Worm (Caenorhabditis elegans) whole organism, mixed stage, embryonic: ENCODE measurements around the gene apc-17.
"Not testable (repeated sequence)": the region's sequence is repeated elsewhere in the genome, so short reads cannot be mapped to it uniquely, and the experiment has no call there.

Source experiments
- M03D4.4 ChIP-seq: sonication (generic microtip); optimal IDR thresholded peaks from 2 replicates; lab custom pipeline; 2017; ENCODE audit warnings: mild to moderate bottlenecking, missing genetic modification characterization, missing compliant biosample characterization
- blmp-1 ChIP-seq: fragments of 150-350 bp; optimal IDR thresholded peaks from 2 replicates; lab custom pipeline; 2014; ENCODE audit warnings: missing biosample characterization, missing genetic modification characterization
- ceh-39 ChIP-seq: fragments of 150-350 bp; optimal IDR thresholded peaks from 2 replicates; lab custom pipeline; 2014; ENCODE audit warnings: missing biosample characterization, missing genetic modification characterization
- ceh-83 ChIP-seq: fragments of 200-800 bp; sonication (Bioruptor generic); optimal IDR thresholded peaks from 2 replicates; lab custom pipeline; 2018; ENCODE audit warnings: mild to moderate bottlenecking, missing genetic modification characterization, missing compliant biosample characterization
- ces-1 ChIP-seq: fragments of 150-350 bp; optimal IDR thresholded peaks from 2 replicates; lab custom pipeline; 2014; ENCODE audit warnings: missing biosample characterization, missing genetic modification reagents, missing genetic modification characterization
- cnd-1 ChIP-seq: fragments of 200-800 bp; sonication (Bioruptor generic); optimal IDR thresholded peaks from 2 replicates; lab custom pipeline; 2018; ENCODE audit warnings: mild to moderate bottlenecking, missing genetic modification characterization, missing compliant biosample characterization
- drap-1 ChIP-seq: fragments of 200-800 bp; sonication (Bioruptor generic); optimal IDR thresholded peaks from 3 replicates; lab custom pipeline; 2018; ENCODE audit warnings: mild to moderate bottlenecking, missing genetic modification characterization, missing compliant biosample characterization
- elt-1 ChIP-seq: sonication (generic microtip); optimal IDR thresholded peaks from 2 replicates; lab custom pipeline; 2017; ENCODE audit warnings: missing genetic modification characterization, mild to moderate bottlenecking, missing compliant biosample characterization, antibody characterized with exemption, moderate library complexity, borderline replicate concordance; ENCODE audit not compliant: insufficient read depth
- elt-3 ChIP-seq: fragments of 150-350 bp; optimal IDR thresholded peaks from 2 replicates; lab custom pipeline; 2014; ENCODE audit warnings: missing biosample characterization, missing genetic modification characterization
- flh-1 ChIP-seq: fragments of 200-800 bp; sonication (Bioruptor generic); optimal IDR thresholded peaks from 2 replicates; lab custom pipeline; 2018; ENCODE audit warnings: mild to moderate bottlenecking, missing genetic modification characterization, moderate library complexity, missing compliant biosample characterization
- ham-2 ChIP-seq: fragments of 200-800 bp; sonication (Bioruptor generic); optimal IDR thresholded peaks from 2 replicates; lab custom pipeline; 2018; ENCODE audit warnings: mild to moderate bottlenecking, missing genetic modification characterization, missing compliant biosample characterization
- hlh-1 ChIP-seq: fragments of 150-350 bp; optimal IDR thresholded peaks from 2 replicates; lab custom pipeline; 2014; ENCODE audit warnings: missing biosample characterization, missing genetic modification reagents, missing genetic modification characterization
- lin-13 ChIP-seq: fragments of 150-350 bp; optimal IDR thresholded peaks from 2 replicates; lab custom pipeline; 2014; ENCODE audit warnings: missing biosample characterization, missing genetic modification characterization
- lsy-2 ChIP-seq: fragments of 150-350 bp; optimal IDR thresholded peaks from 2 replicates; lab custom pipeline; 2014; ENCODE audit warnings: missing biosample characterization, missing genetic modification characterization
- mab-5 ChIP-seq: fragments of 150-350 bp; optimal IDR thresholded peaks from 2 replicates; lab custom pipeline; 2014; ENCODE audit warnings: missing biosample characterization, missing genetic modification characterization
- mep-1 ChIP-seq: fragments of 150-350 bp; optimal IDR thresholded peaks from 2 replicates; lab custom pipeline; 2017; ENCODE audit warnings: missing biosample characterization, missing genetic modification reagents, missing genetic modification characterization, inconsistent platforms
- mls-2 ChIP-seq: sonication (generic microtip); optimal IDR thresholded peaks from 2 replicates; lab custom pipeline; 2016; ENCODE audit warnings: mild to moderate bottlenecking, missing genetic modification characterization, moderate library complexity, missing compliant biosample characterization
- nhr-12 ChIP-seq: fragments of 150-350 bp; optimal IDR thresholded peaks from 2 replicates; lab custom pipeline; 2014; ENCODE audit warnings: missing biosample characterization, missing genetic modification characterization
- nhr-2 ChIP-seq: fragments of 150-350 bp; optimal IDR thresholded peaks from 2 replicates; lab custom pipeline; 2014; ENCODE audit warnings: missing biosample characterization, missing genetic modification characterization
- nhr-237 ChIP-seq: fragments of 150-350 bp; optimal IDR thresholded peaks from 2 replicates; lab custom pipeline; 2014; ENCODE audit warnings: missing biosample characterization, missing genetic modification characterization
- nhr-28 ChIP-seq: fragments of 150-350 bp; optimal IDR thresholded peaks from 2 replicates; lab custom pipeline; 2014; ENCODE audit warnings: missing biosample characterization, missing genetic modification characterization
- nhr-76 ChIP-seq: sonication (generic microtip); optimal IDR thresholded peaks from 2 replicates; lab custom pipeline; 2017; ENCODE audit warnings: missing biosample characterization, missing genetic modification characterization
- pha-4 ChIP-seq: fragments of 150-350 bp; optimal IDR thresholded peaks from 2 replicates; lab custom pipeline; 2018; ENCODE audit warnings: missing biosample characterization, missing genetic modification reagents, missing genetic modification characterization
- sem-2 ChIP-seq: fragments of 200-800 bp; sonication (Bioruptor generic); optimal IDR thresholded peaks from 2 replicates; lab custom pipeline; 2018; ENCODE audit warnings: mild to moderate bottlenecking, missing genetic modification characterization, missing compliant biosample characterization
- snpc-4 ChIP-seq: fragments of 150-350 bp; optimal IDR thresholded peaks from 2 replicates; lab custom pipeline; 2014; ENCODE audit warnings: missing biosample characterization, missing genetic modification characterization
- sptf-1 ChIP-seq: sonication (generic microtip); optimal IDR thresholded peaks from 2 replicates; lab custom pipeline; 2017; ENCODE audit warnings: mild to moderate bottlenecking, missing genetic modification characterization, moderate library complexity, missing compliant biosample characterization
- tbx-8 ChIP-seq: fragments of 200-800 bp; sonication (Bioruptor generic); optimal IDR thresholded peaks from 2 replicates; lab custom pipeline; 2018; ENCODE audit warnings: mild to moderate bottlenecking, missing genetic modification characterization, moderate library complexity, missing compliant biosample characterization
- unc-39 ChIP-seq: fragments of 150-350 bp; optimal IDR thresholded peaks from 2 replicates; lab custom pipeline; 2014; ENCODE audit warnings: missing biosample characterization, missing genetic modification characterization
- unc-62 ChIP-seq: fragments of 150-350 bp; optimal IDR thresholded peaks from 2 replicates; lab custom pipeline; 2014; ENCODE audit warnings: missing biosample characterization, missing genetic modification reagents, missing genetic modification characterization
- zip-8 ChIP-seq: fragments of 150-350 bp; optimal IDR thresholded peaks from 2 replicates; lab custom pipeline; 2014; ENCODE audit warnings: missing biosample characterization, missing genetic modification characterization
- ztf-11 ChIP-seq: fragments of 150-350 bp; optimal IDR thresholded peaks from 2 replicates; lab custom pipeline; 2014; ENCODE audit warnings: missing biosample characterization, missing genetic modification characterization

apc-17 gene

DNA sequence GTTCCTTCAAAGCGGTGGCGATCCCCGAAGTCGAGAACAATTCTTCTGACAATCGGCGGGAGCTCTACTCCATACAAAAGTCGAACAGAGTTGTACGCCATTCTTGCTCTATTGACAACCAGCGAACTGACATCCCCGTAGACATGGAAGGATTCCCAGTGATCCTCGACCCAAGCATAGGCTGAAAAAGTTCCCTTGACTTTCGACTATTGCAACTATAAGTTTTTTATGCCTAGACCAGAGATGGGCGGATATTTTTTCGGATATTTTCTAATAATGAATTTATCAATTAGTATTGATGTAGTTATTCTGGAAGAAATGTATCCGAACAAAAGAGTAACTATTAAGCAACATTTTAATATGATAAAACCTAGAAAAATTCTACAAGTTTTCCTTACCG, 13.9 kb downstream of the apc-17 start, which contains the start of gene W10C6.2:
TSS of gene W10C6.2 (minus strand) at position 101 of the 400 bp plus-strand sequence.
- TF ChIP-seq nhr-28 (tag; lab: Kevin White, UChicago); sptf-1 (tag; lab: Kevin White, UChicago); unc-62: not testable (repeated sequence)

DNA sequence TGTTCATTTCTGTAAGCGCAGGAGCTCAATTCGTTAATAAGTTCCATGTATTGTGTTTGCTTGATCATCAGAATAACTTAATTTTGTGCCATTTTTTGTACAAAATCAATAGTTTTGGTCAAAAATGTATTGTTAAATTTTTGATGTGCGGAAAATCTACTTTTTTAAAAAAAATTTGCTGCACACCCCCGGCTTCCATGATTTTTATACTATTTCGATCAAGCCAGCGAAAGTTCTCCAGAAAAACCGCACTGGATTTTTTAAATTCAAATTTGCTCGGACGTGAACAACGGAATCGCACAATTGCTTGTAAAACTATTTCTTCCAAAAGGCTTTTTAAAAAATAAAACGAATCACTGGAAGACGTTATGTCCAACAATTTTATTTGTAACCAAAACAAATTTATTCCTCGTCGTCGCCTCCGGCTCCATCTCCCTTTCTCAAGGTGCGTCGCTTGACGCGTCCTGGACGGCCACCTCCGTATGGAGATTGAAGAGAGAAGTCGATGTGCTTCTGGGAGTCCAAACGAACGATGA, 17.2 kb downstream of the apc-17 start:
- no peak for TF ChIP-seq mab-5 (tag; lab: Kevin White, UChicago)
- no peak for TF ChIP-seq tbx-8
- TF ChIP-seq nhr-12 (tag; lab: Kevin White, UChicago), result no peak
- no peak for TF ChIP-seq blmp-1
- TF ChIP-seq nhr-28 (tag; lab: Kevin White, UChicago), result no peak
- TF ChIP-seq ceh-39, result no peak
- TF ChIP-seq nhr-76 (tag; lab: Kevin White, UChicago), result no peak
- TF ChIP-seq ham-2 (GFP tag; lab: Kevin White, UChicago), result no peak
- TF ChIP-seq zip-8, result no peak
- TF ChIP-seq sem-2 (GFP tag; lab: Kevin White, UChicago), result no peak
- TF ChIP-seq elt-1, result no peak

DNA sequence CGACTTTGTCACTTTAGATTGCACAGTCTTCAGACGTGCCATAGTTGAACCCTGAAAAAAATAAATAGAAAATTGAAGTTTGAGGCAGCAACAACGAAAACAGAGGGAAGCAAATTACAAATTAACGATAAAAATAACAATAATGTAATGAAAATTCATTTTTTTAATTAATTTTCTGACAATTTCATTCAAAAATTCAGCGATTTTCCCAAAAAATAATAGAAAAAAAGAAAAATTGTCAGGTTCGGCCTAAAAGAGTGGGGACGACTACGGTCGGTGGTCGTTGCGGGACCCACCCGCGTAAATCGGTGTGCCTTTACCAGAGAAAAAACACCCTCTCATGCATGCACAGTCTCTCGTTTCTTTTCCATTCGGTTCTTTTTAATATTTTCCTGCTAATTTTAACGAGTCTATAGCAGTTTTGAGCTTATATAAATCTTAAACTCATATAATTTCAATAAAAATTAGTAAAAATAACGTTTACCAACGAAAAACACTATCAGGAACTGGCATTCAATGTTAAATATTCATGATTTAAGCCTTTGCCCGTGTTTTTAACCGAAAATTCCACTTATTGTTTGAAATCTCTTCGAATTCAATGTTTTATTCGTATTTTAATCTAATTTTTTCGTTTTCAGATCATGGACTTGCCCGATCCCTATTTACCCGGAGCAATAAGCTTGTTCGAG, 18.5 kb downstream of the apc-17 start, which contains the start of the genes rps-9 and lsm-1:
TSS of gene rps-9 (minus strand) at position 51 of the 689 bp plus-strand sequence.
TSS of gene lsm-1 (plus strand) at position 639 of the 689 bp plus-strand sequence.
- TF ChIP-seq unc-62, result no peak
- no peak for TF ChIP-seq mab-5 (tag; lab: Kevin White, UChicago)
- TF ChIP-seq mls-2 (tag; lab: Kevin White, UChicago), result no peak
- TF ChIP-seq nhr-28 (tag; lab: Kevin White, UChicago), result no peak
- TF ChIP-seq snpc-4 (tag; lab: Kevin White, UChicago), result no peak
- no peak for TF ChIP-seq sptf-1 (tag; lab: Kevin White, UChicago)
- no peak for TF ChIP-seq cnd-1 (tag; lab: Kevin White, UChicago)
- TF ChIP-seq elt-3 (tag; lab: Kevin White, UChicago), result no peak
- TF ChIP-seq unc-39 (tag; lab: Kevin White, UChicago), result no peak
- no peak for TF ChIP-seq sem-2 (GFP tag; lab: Kevin White, UChicago)
- peak; percentile 50 for TF ChIP-seq nhr-237 (tag; lab: Kevin White, UChicago)
- peak; percentile 46 for TF ChIP-seq mep-1 (tag; lab: Kevin White, UChicago)
- TF ChIP-seq nhr-76 (tag; lab: Kevin White, UChicago), result no peak
- peak; percentile 44 for TF ChIP-seq ces-1 (GFP tag; lab: Kevin White, UChicago)
- no peak for TF ChIP-seq nhr-12 (tag; lab: Kevin White, UChicago)
- no peak for TF ChIP-seq ham-2 (GFP tag; lab: Kevin White, UChicago)
- no peak for TF ChIP-seq flh-1 (GFP tag; lab: Kevin White, UChicago)
- TF ChIP-seq lin-13 (tag; lab: Kevin White, UChicago), result no peak
- no peak for TF ChIP-seq zip-8
- peak; percentile 11 for TF ChIP-seq hlh-1 (tag; lab: Kevin White, UChicago)
- no peak for TF ChIP-seq ceh-83 (GFP tag; lab: Kevin White, UChicago)
- no peak for TF ChIP-seq M03D4.4 (tag; lab: Kevin White, UChicago)
- TF ChIP-seq nhr-2 (tag; lab: Kevin White, UChicago), result no peak
- no peak for TF ChIP-seq blmp-1
- peak; percentile 95 for TF ChIP-seq lsy-2 (tag; lab: Kevin White, UChicago)

DNA sequence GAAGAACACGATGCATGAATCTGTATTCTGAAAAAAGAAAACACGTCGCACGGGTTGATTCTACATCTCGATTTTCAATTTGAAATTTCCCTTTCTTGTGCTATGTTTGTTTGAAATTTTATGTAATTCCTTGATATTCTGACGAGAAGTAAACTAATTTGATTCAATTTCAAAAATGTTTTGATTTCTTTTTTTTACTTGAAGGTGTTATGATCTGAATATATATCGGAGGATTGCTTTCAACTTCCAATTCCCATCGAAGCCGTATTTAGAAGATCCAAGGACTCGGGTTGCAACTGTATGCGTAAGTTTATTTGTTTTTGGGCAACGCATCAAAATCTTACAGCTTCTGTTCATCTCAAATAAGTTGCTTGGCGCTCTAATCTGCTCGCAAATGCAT, 19.4 kb downstream of the apc-17 start, which contains the start of gene F40F8.1:
TSS of gene F40F8.1 (plus strand) at position 301 of the 400 bp plus-strand sequence.
- TF ChIP-seq mls-2 (tag; lab: Kevin White, UChicago) (no peak), hlh-1 (tag; lab: Kevin White, UChicago) (no peak), blmp-1 (no peak), nhr-2 (tag; lab: Kevin White, UChicago) (no peak), pha-4 (no peak), zip-8 (no peak), unc-62 (no peak), ham-2 (GFP tag; lab: Kevin White, UChicago) (no peak), M03D4.4 (tag; lab: Kevin White, UChicago) (no peak), sptf-1 (tag; lab: Kevin White, UChicago) (no peak), ceh-39 (no peak), sem-2 (GFP tag; lab: Kevin White, UChicago) (no peak), nhr-12 (tag; lab: Kevin White, UChicago) (no peak), flh-1 (GFP tag; lab: Kevin White, UChicago) (no peak), drap-1 (GFP tag; lab: Kevin White, UChicago) (no peak), ztf-11 (tag; lab: Kevin White, UChicago) (no peak)
